Fruit fly (Drosophila melanogaster) whole organism, embryonic: Measurements from ENCODE around the gene CRAT.
A peak's percentile ranks its signal among the peaks of the same experiment; 100 is the strongest.

Experiments used
- C15 ChIP-seq: fragments of 200-800 bp; sonication (Bioruptor generic); IDR thresholded peaks from 3 replicates; pipeline ENCODE4 v1.3.6; 2022; ENCODE audit warnings: missing biosample characterization, missing genetic modification characterization
- CG10147 ChIP-seq: fragments of 200-800 bp; sonication (Bioruptor generic); optimal IDR thresholded peaks from 2 replicates; lab custom pipeline; 2019; ENCODE audit warnings: missing biosample characterization, mild to moderate bottlenecking, missing genetic modification characterization, moderate library complexity
- CG11560 ChIP-seq: fragments of 200-800 bp; sonication (Bioruptor generic); IDR thresholded peaks from 3 replicates; pipeline ENCODE4 v1.3.6; 2022; ENCODE audit warnings: missing biosample characterization, missing genetic modification characterization
- CG14965 ChIP-seq: fragments of 200-800 bp; sonication (Bioruptor generic); optimal IDR thresholded peaks from 2 replicates; lab custom pipeline; 2016; ENCODE audit warnings: missing biosample characterization, missing genetic modification characterization, borderline replicate concordance
- CG15073 ChIP-seq: fragments of 200-800 bp; sonication (Bioruptor generic); optimal IDR thresholded peaks from 2 replicates; lab custom pipeline; 2016; ENCODE audit warnings: missing biosample characterization, missing genetic modification characterization
- CG15696 ChIP-seq: fragments of 200-800 bp; sonication (Bioruptor generic); optimal IDR thresholded peaks from 2 replicates; lab custom pipeline; 2019; ENCODE audit warnings: missing biosample characterization, mild to moderate bottlenecking, missing genetic modification characterization, moderate library complexity
- CG16779 ChIP-seq: fragments of 200-800 bp; sonication (Bioruptor generic); IDR thresholded peaks from 2 replicates; pipeline ENCODE4 v1.3.6; 2022; ENCODE audit warnings: missing biosample characterization, missing genetic modification characterization
- CG18011 ChIP-seq: fragments of 200-800 bp; sonication (Bioruptor generic); optimal IDR thresholded peaks from 2 replicates; lab custom pipeline; 2017; ENCODE audit warnings: missing biosample characterization, missing genetic modification characterization, mild to moderate bottlenecking, moderate library complexity, missing genotype
- CG18764 ChIP-seq: fragments of 200-800 bp; sonication (Bioruptor generic); optimal IDR thresholded peaks from 3 replicates; lab custom pipeline; 2016; ENCODE audit warnings: missing biosample characterization, missing genetic modification characterization
- CG2889 ChIP-seq: fragments of 200-800 bp; sonication (Bioruptor generic); IDR thresholded peaks from 3 replicates; pipeline ENCODE4 v1.3.6; 2022; ENCODE audit warnings: missing biosample characterization, missing genetic modification characterization
- CG3065 ChIP-seq: fragments of 200-800 bp; sonication (Bioruptor generic); optimal IDR thresholded peaks from 2 replicates; lab custom pipeline; 2016; ENCODE audit warnings: missing biosample characterization, missing genetic modification characterization
- CG33213 ChIP-seq: fragments of 200-800 bp; sonication (Bioruptor generic); optimal IDR thresholded peaks from 3 replicates; lab custom pipeline; 2016; ENCODE audit warnings: missing biosample characterization, missing genetic modification characterization
- CG43689 ChIP-seq: fragments of 200-800 bp; sonication (Bioruptor generic); IDR thresholded peaks from 2 replicates; pipeline ENCODE4 v1.3.6; 2022; ENCODE audit warnings: missing biosample characterization, missing genetic modification characterization
- CG4617 ChIP-seq: fragments of 200-800 bp; sonication (Bioruptor generic); optimal IDR thresholded peaks from 3 replicates; lab custom pipeline; 2016; ENCODE audit warnings: missing biosample characterization, missing genetic modification characterization, borderline replicate concordance
- CG6683 ChIP-seq: fragments of 200-800 bp; sonication (Bioruptor generic); optimal IDR thresholded peaks from 2 replicates; lab custom pipeline; 2017; ENCODE audit warnings: missing biosample characterization, mild to moderate bottlenecking, missing genetic modification characterization, missing genetic modification reagents
- CG6689 ChIP-seq: fragments of 200-800 bp; sonication (Bioruptor generic); IDR thresholded peaks from 2 replicates; pipeline ENCODE4 v1.3.6; 2022; ENCODE audit warnings: missing biosample characterization, missing genetic modification characterization
- Dbx ChIP-seq: fragments of 200-800 bp; sonication (Bioruptor generic); IDR thresholded peaks from 3 replicates; pipeline ENCODE4 v1.3.6; 2022; ENCODE audit warnings: missing biosample characterization, missing genetic modification characterization
- Dfd ChIP-seq, 2 experiments: fragments of >200 bp; optimal IDR thresholded peaks; 2 replicates each; lab custom pipeline; 2017; ENCODE audit warnings: missing biosample characterization in 2 of 2, missing genetic modification characterization in 2 of 2
- Dref ChIP-seq: fragments of 200-800 bp; sonication (Bioruptor generic); IDR thresholded peaks from 2 replicates; pipeline ENCODE4 v1.3.6; 2022; ENCODE audit warnings: missing biosample characterization, missing genetic modification characterization
- Lim3 ChIP-seq: fragments of 200-800 bp; sonication (Bioruptor generic); IDR thresholded peaks from 2 replicates; pipeline ENCODE4 v1.3.6; 2022; ENCODE audit warnings: missing biosample characterization, missing genetic modification characterization
- Mrtf ChIP-seq: fragments of 200-800 bp; sonication (Bioruptor generic); IDR thresholded peaks from 3 replicates; pipeline ENCODE4 v1.3.6; 2022; ENCODE audit warnings: missing biosample characterization, missing genetic modification characterization
- Nf-YA ChIP-seq: fragments of 200-800 bp; sonication (Bioruptor generic); IDR thresholded peaks from 2 replicates; pipeline ENCODE4 v1.3.6; 2022; ENCODE audit warnings: missing biosample characterization, missing genetic modification characterization
- Optix ChIP-seq: fragments of 200-800 bp; sonication (Bioruptor generic); IDR thresholded peaks from 3 replicates; pipeline ENCODE4 v1.3.6; 2022; ENCODE audit warnings: missing biosample characterization, missing genetic modification characterization
- Rfx ChIP-seq: fragments of 200-800 bp; sonication (Bioruptor generic); IDR thresholded peaks from 2 replicates; pipeline ENCODE4 v1.3.6; 2022; ENCODE audit warnings: missing biosample characterization, missing genetic modification characterization
- Spps ChIP-seq: fragments of 200-800 bp; sonication (Bioruptor generic); optimal IDR thresholded peaks from 2 replicates; lab custom pipeline; 2018; ENCODE audit warnings: missing biosample characterization, mild to moderate bottlenecking, missing genetic modification characterization
- ab ChIP-seq: fragments of 200-800 bp; sonication (Bioruptor generic); optimal IDR thresholded peaks from 2 replicates; lab custom pipeline; 2016; ENCODE audit warnings: missing biosample characterization, missing genetic modification characterization
- ara ChIP-seq: fragments of 200-800 bp; sonication (Bioruptor generic); IDR thresholded peaks from 2 replicates; pipeline ENCODE4 v1.3.6; 2022; ENCODE audit warnings: missing biosample characterization, missing genetic modification characterization
- bsh ChIP-seq, 2 experiments: fragments of 200-800 bp; sonication (Bioruptor generic); optimal IDR thresholded peaks; 2 replicates each; lab custom pipeline; 2017 to 2018; ENCODE audit warnings: mild to moderate bottlenecking in 2 of 2, missing biosample characterization in 2 of 2, missing genetic modification characterization in 2 of 2, moderate library complexity in 1 of 2
- dimm ChIP-seq: fragments of 200-800 bp; sonication (Bioruptor generic); IDR thresholded peaks from 2 replicates; pipeline ENCODE4 v1.3.6; 2022; ENCODE audit warnings: missing biosample characterization, missing genetic modification characterization
- esg ChIP-seq: fragments of 200-800 bp; sonication (Bioruptor generic); conservative IDR thresholded peaks from 2 replicates; pipeline ENCODE4 v1.3.6; 2022; ENCODE audit warnings: missing biosample characterization, missing genetic modification characterization
- fd102C ChIP-seq: fragments of 200-800 bp; sonication (Bioruptor generic); optimal IDR thresholded peaks from 2 replicates; lab custom pipeline; 2018; ENCODE audit warnings: missing biosample characterization, mild to moderate bottlenecking, missing genetic modification characterization, moderate library complexity
- ftz-f1 ChIP-seq: fragments of 200-800 bp; sonication (Bioruptor generic); optimal IDR thresholded peaks from 2 replicates; lab custom pipeline; 2016; ENCODE audit warnings: missing biosample characterization, missing genetic modification characterization
- gsb-n ChIP-seq: fragments of 200-800 bp; sonication (Bioruptor generic); optimal IDR thresholded peaks from 3 replicates; lab custom pipeline; 2018; ENCODE audit warnings: missing biosample characterization, mild to moderate bottlenecking, missing genetic modification characterization
- gt ChIP-seq: fragments of 200-800 bp; sonication (Bioruptor generic); IDR thresholded peaks from 2 replicates; pipeline ENCODE4 v1.3.6; 2022; ENCODE audit warnings: missing biosample characterization, missing genetic modification characterization
- hkb ChIP-seq, 2 experiments: fragments of 200-800 bp in 1 of 2; fragments of >200 bp in 1 of 2; sonication (Bioruptor generic) in 1 of 2; IDR thresholded peaks in 1 of 2; optimal IDR thresholded peaks in 1 of 2; 2 replicates each; pipeline versions ENCODE4 v1.3.6 to Lab custom; 2017 to 2022; ENCODE audit warnings: missing biosample characterization in 1 of 2, missing genetic modification characterization in 1 of 2
- hth ChIP-seq: fragments of >200 bp; optimal IDR thresholded peaks from 2 replicates; lab custom pipeline; 2017; ENCODE audit warnings: inconsistent platforms
- lilli ChIP-seq: fragments of 200-800 bp; sonication (Bioruptor generic); optimal IDR thresholded peaks from 3 replicates; lab custom pipeline; 2016; ENCODE audit warnings: missing biosample characterization, missing genetic modification characterization
- lmd ChIP-seq: fragments of 200-800 bp; sonication (Bioruptor generic); IDR thresholded peaks from 2 replicates; pipeline ENCODE4 v1.3.6; 2022; ENCODE audit warnings: missing biosample characterization, missing genetic modification characterization
- org-1 ChIP-seq: fragments of 200-800 bp; sonication (Bioruptor generic); optimal IDR thresholded peaks from 2 replicates; lab custom pipeline; 2017; ENCODE audit warnings: missing biosample characterization, missing genetic modification characterization
- sc ChIP-seq, 3 experiments: fragments of >200 bp in 2 of 3; fragments of 200-800 bp in 1 of 3; sonication (Bioruptor generic) in 1 of 3; optimal IDR thresholded peaks; 2 replicates in 2 of 3; 3 replicates in 1 of 3; lab custom pipeline; 2017; ENCODE audit warnings: mild to moderate bottlenecking in 1 of 3, missing biosample characterization in 1 of 3, missing genetic modification characterization in 1 of 3, missing genetic modification reagents in 1 of 3
- sim ChIP-seq: fragments of 200-800 bp; sonication (Bioruptor generic); IDR thresholded peaks from 2 replicates; pipeline ENCODE4 v1.3.6; 2022; ENCODE audit warnings: missing biosample characterization, missing genetic modification characterization
- slou ChIP-seq: fragments of 200-800 bp; sonication (Bioruptor generic); optimal IDR thresholded peaks from 3 replicates; lab custom pipeline; 2016; ENCODE audit warnings: missing biosample characterization, missing genetic modification characterization
- stc ChIP-seq: fragments of 200-800 bp; sonication (Bioruptor generic); IDR thresholded peaks from 2 replicates; pipeline ENCODE4 v1.3.6; 2022; ENCODE audit warnings: missing biosample characterization, missing genetic modification characterization
- ttk ChIP-seq: fragments of 200-800 bp; sonication (Bioruptor generic); IDR thresholded peaks from 2 replicates; pipeline ENCODE4 v2.1.2; 2022; ENCODE audit warnings: missing biosample characterization, missing genetic modification characterization
- twi ChIP-seq: fragments of 200-800 bp; optimal IDR thresholded peaks from 2 replicates; lab custom pipeline; 2019; ENCODE audit warnings: missing biosample characterization, mild to moderate bottlenecking, missing genetic modification characterization, moderate library complexity
- usp ChIP-seq: fragments of >200 bp; optimal IDR thresholded peaks from 2 replicates; lab custom pipeline; 2017; ENCODE audit warnings: missing biosample characterization, missing genetic modification characterization
- yki ChIP-seq: fragments of >200 bp; optimal IDR thresholded peaks from 3 replicates; lab custom pipeline; 2018

Gene CRAT

dm6 chr3R:6423984-6424602 is 48.2 kb upstream of the CRAT start (continued):
- TF ChIP-seq stc (GFP tag; lab: Robert Waterston, UW) (peak; percentile 91), CG43689 (GFP tag; lab: Robert Waterston, UW) (peak; percentile 65; the same call in 1 of the 2 replicates), Dfd (GFP tag; optimal IDR thresholded peaks at IDR 0.05; lab: Kevin White, UChicago) (no peak), lmd (GFP tag; lab: Robert Waterston, UW) (peak; percentile 91), CG15696 (tag; lab: Kevin White, UChicago) (peak; percentile 81), twi (tag; lab: Kevin White, UChicago) (peak; percentile 68), CG6683 (peak; percentile 77), ara (GFP tag; lab: Robert Waterston, UW) (peak; percentile 90), CG11560 (tag; lab: Robert Waterston, UW) (peak; percentile 70; the same call in 2 of the 3 replicates), fd102C (peak; percentile 69), ab (GFP tag; lab: Kevin White, UChicago) (peak; percentile 82), ftz-f1 (GFP tag; lab: Kevin White, UChicago) (peak; percentile 41), sim (GFP tag; lab: Robert Waterston, UW) (peak; percentile 74; the same call in 1 of the 2 replicates), esg (GFP tag; lab: Robert Waterston, UW) (peak; percentile 89), org-1 (peak; percentile 93), CG3065 (peak; percentile 63), CG33213 (GFP tag; lab: Kevin White, UChicago) (peak; percentile 89), slou (peak; percentile 72), CG18764 (GFP tag; lab: Kevin White, UChicago) (peak; percentile 84), CG15073 (GFP tag; lab: Kevin White, UChicago) (peak; percentile 52), sc (optimal IDR thresholded peaks at IDR 0.05; lab: Kevin White, UChicago) (no peak), sc (GFP tag; optimal IDR thresholded peaks at IDR 0.05; lab: Kevin White, UChicago) (peak; percentile 82), Spps (peak; percentile 83), Dbx (GFP tag; lab: Robert Waterston, UW) (peak; percentile 87), CG4617 (GFP tag; lab: Kevin White, UChicago) (peak; percentile 78), CG6689 (GFP tag; lab: Robert Waterston, UW) (peak; percentile 91), hth (lab: Kevin White, UChicago) (no peak), gsb-n (tag; lab: Kevin White, UChicago) (peak; percentile 88), CG14965 (GFP tag; lab: Kevin White, UChicago) (peak; percentile 66), Nf-YA (peak; percentile 78), Mrtf (GFP tag; lab: Robert Waterston, UW) (peak; percentile 86), hkb (optimal IDR thresholded peaks at IDR 0.05; lab: Kevin White, UChicago) (no peak), hkb (GFP tag; IDR thresholded peaks at IDR 0.05; lab: Robert Waterston, UW) (peak; percentile 94), gt (peak; percentile 76), bsh (GFP tag; optimal IDR thresholded peaks at IDR 0.05; lab: Kevin White, UChicago) (peak; percentile 90 to 94), Lim3 (GFP tag; lab: Robert Waterston, UW) (peak; percentile 53; the same call in 1 of the 2 replicates), ttk (GFP tag; lab: Robert Waterston, UW) (peak; percentile 88), CG16779 (GFP tag; lab: Robert Waterston, UW) (peak; percentile 48; the same call in 1 of the 2 replicates), yki (lab: Kevin White, UChicago) (no peak), dimm (GFP tag; lab: Robert Waterston, UW) (peak; percentile 85), usp (GFP tag; lab: Kevin White, UChicago) (no peak), C15 (peak; percentile 75; the same call in 2 of the 3 replicates), Optix (GFP tag; lab: Robert Waterston, UW) (peak; percentile 86), CG10147 (GFP tag; lab: Kevin White, UChicago) (peak; percentile 89), lilli (peak; percentile 97), CG18011 (peak; percentile 80), CG2889 (GFP tag; lab: Robert Waterston, UW) (peak; percentile 76), Rfx (GFP tag; lab: Robert Waterston, UW) (peak; percentile 93), Dref (GFP tag; lab: Robert Waterston, UW) (no peak)
